Fruit fly (Drosophila melanogaster) whole organism, pupa: ENCODE results near the gene Tango10.

Experiments
- CG10348 ChIP-seq: fragments of 200-800 bp; sonication (Bioruptor generic); IDR thresholded peaks from 2 replicates; pipeline ENCODE4 v1.3.6; 2022; ENCODE audit warnings: missing biosample characterization, missing genetic modification characterization
- CG12605 ChIP-seq: fragments of 200-800 bp; sonication (Bioruptor generic); IDR thresholded peaks from 2 replicates; pipeline ENCODE4 v1.3.6; 2022; ENCODE audit warnings: missing biosample characterization, missing genetic modification characterization
- CG13204 ChIP-seq: fragments of 200-800 bp; sonication (Bioruptor generic); optimal IDR thresholded peaks from 2 replicates; lab custom pipeline; 2018; ENCODE audit warnings: missing biosample characterization, mild to moderate bottlenecking, missing genetic modification characterization, moderate library complexity
- CG14655 ChIP-seq: fragments of 200-800 bp; sonication (Bioruptor generic); optimal IDR thresholded peaks from 3 replicates; lab custom pipeline; 2017; ENCODE audit warnings: mild to moderate bottlenecking, missing biosample characterization, missing genetic modification reagents, missing genetic modification characterization
- CG15710 ChIP-seq: fragments of 200-800 bp; sonication (Bioruptor generic); optimal IDR thresholded peaks from 2 replicates; lab custom pipeline; 2018; ENCODE audit warnings: missing biosample characterization, mild to moderate bottlenecking, missing genetic modification characterization, moderate library complexity
- CG17806 ChIP-seq: fragments of 200-800 bp; sonication (Bioruptor generic); optimal IDR thresholded peaks from 2 replicates; lab custom pipeline; 2018; ENCODE audit warnings: missing biosample characterization, mild to moderate bottlenecking, missing genetic modification characterization, moderate library complexity
- CG32121 ChIP-seq: fragments of 200-800 bp; sonication (Bioruptor generic); IDR thresholded peaks from 2 replicates; pipeline ENCODE4 v1.3.6; 2022; ENCODE audit warnings: missing biosample characterization, missing genetic modification characterization
- CG34367 ChIP-seq: fragments of 200-800 bp; sonication (Bioruptor generic); optimal IDR thresholded peaks from 2 replicates; lab custom pipeline; 2018; ENCODE audit warnings: missing biosample characterization, mild to moderate bottlenecking, missing genetic modification characterization
- CG4496 ChIP-seq: fragments of 200-800 bp; sonication (Bioruptor generic); IDR thresholded peaks from 3 replicates; pipeline ENCODE4 v1.3.6; 2022; ENCODE audit warnings: missing biosample characterization, missing genetic modification characterization
- CG8159 ChIP-seq: fragments of 200-800 bp; sonication (Bioruptor generic); optimal IDR thresholded peaks from 3 replicates; lab custom pipeline; 2018; ENCODE audit warnings: missing biosample characterization, mild to moderate bottlenecking, missing genetic modification characterization, moderate library complexity
- CG8301 ChIP-seq: fragments of 200-800 bp; sonication (Bioruptor generic); optimal IDR thresholded peaks from 2 replicates; lab custom pipeline; 2018; ENCODE audit warnings: missing biosample characterization, mild to moderate bottlenecking, missing genetic modification characterization
- CG9948 ChIP-seq: fragments of 200-800 bp; sonication (Bioruptor generic); optimal IDR thresholded peaks from 2 replicates; lab custom pipeline; 2018; ENCODE audit warnings: missing biosample characterization, mild to moderate bottlenecking, missing genetic modification characterization, moderate library complexity
- D1 ChIP-seq: fragments of 200-800 bp; sonication (Bioruptor generic); optimal IDR thresholded peaks from 2 replicates; lab custom pipeline; 2018; ENCODE audit warnings: missing biosample characterization, mild to moderate bottlenecking, missing genetic modification characterization, moderate library complexity
- EcR ChIP-seq: fragments of 200-800 bp; sonication (Bioruptor generic); optimal IDR thresholded peaks from 3 replicates; lab custom pipeline; 2019; ENCODE audit warnings: missing biosample characterization, missing genetic modification characterization, mild to moderate bottlenecking, moderate library complexity, missing genetic modification reagents
- Ets98B ChIP-seq: fragments of 200-800 bp; sonication (Bioruptor generic); IDR thresholded peaks from 2 replicates; pipeline ENCODE4 v1.3.6; 2022; ENCODE audit warnings: missing biosample characterization, missing genetic modification characterization
- Pif1A ChIP-seq: fragments of 200-800 bp; sonication (Bioruptor generic); optimal IDR thresholded peaks from 3 replicates; lab custom pipeline; 2016; ENCODE audit warnings: missing biosample characterization, missing genetic modification characterization
- Pif1B ChIP-seq: fragments of 200-800 bp; sonication (Bioruptor generic); optimal IDR thresholded peaks from 3 replicates; lab custom pipeline; 2016; ENCODE audit warnings: missing biosample characterization, missing genetic modification characterization
- Snoo ChIP-seq: fragments of 200-800 bp; sonication (Bioruptor generic); optimal IDR thresholded peaks from 3 replicates; lab custom pipeline; 2017; ENCODE audit warnings: missing biosample characterization, mild to moderate bottlenecking, missing genetic modification characterization, inconsistent platforms
- fd96Ca ChIP-seq: fragments of 200-800 bp; sonication (Bioruptor generic); IDR thresholded peaks from 3 replicates; pipeline ENCODE4 v1.3.6; 2022; ENCODE audit warnings: missing biosample characterization, missing genetic modification characterization
- gl ChIP-seq: fragments of 200-800 bp; sonication (Bioruptor generic); optimal IDR thresholded peaks from 2 replicates; lab custom pipeline; 2018; ENCODE audit warnings: missing biosample characterization, mild to moderate bottlenecking, missing genetic modification characterization
- rn ChIP-seq: fragments of 200-800 bp; sonication (Bioruptor generic); IDR thresholded peaks from 2 replicates; pipeline ENCODE4 v1.3.6; 2022; ENCODE audit warnings: missing biosample characterization, missing genetic modification characterization

The Tango10 gene

DNA sequence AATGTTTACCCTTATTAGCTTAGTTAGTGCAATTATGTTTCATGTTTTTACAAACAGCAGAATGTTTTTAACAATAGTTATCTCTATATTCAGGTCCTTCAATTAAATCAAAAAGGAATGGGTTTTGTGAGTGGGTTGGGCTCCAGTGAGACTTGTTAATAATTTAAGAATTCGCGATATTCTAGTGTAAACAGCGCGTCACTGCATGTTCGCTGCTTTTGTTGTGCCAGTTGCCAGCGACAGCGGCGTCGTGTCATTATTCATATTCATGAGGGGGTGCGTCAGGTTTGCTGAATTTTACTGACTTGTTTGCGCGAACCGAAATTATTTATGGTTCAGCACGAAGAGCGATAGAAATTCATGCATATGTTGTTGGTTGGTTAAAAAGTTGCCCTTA, 4.8 kb upstream of the Tango10 start, which contains the start of gene Amun:
Gene Amun (minus strand): TSS at position 303 of the 397 bp plus-strand sequence.
- TF ChIP-seq CG14655: peak; percentile 52
- peak; percentile 34 for TF ChIP-seq Pif1B (GFP tag; lab: Kevin White, UChicago)
- TF ChIP-seq CG9948 (tag; lab: Kevin White, UChicago): peak; percentile 44
- TF ChIP-seq Snoo (tag; lab: Kevin White, UChicago): peak; percentile 19
- TF ChIP-seq D1 (tag; lab: Kevin White, UChicago): peak; percentile 22
- peak; percentile 31 for TF ChIP-seq CG4496 (GFP tag; lab: Robert Waterston, UW)
- no peak for TF ChIP-seq gl (tag; lab: Kevin White, UChicago)
- TF ChIP-seq EcR (GFP tag; lab: Kevin White, UChicago): no peak
- TF ChIP-seq CG8301 (tag; lab: Kevin White, UChicago): peak; percentile 57
- TF ChIP-seq Ets98B (GFP tag; lab: Robert Waterston, UW): no peak
- TF ChIP-seq CG12605 (GFP tag; lab: Robert Waterston, UW): no peak
- TF ChIP-seq Pif1A (GFP tag; lab: Kevin White, UChicago): peak; percentile 45
- peak; percentile 52 for TF ChIP-seq CG15710 (tag; lab: Kevin White, UChicago)
- peak; percentile 47 for TF ChIP-seq CG17806 (tag; lab: Kevin White, UChicago)
- TF ChIP-seq CG8159 (tag; lab: Kevin White, UChicago): peak; percentile 43

DNA sequence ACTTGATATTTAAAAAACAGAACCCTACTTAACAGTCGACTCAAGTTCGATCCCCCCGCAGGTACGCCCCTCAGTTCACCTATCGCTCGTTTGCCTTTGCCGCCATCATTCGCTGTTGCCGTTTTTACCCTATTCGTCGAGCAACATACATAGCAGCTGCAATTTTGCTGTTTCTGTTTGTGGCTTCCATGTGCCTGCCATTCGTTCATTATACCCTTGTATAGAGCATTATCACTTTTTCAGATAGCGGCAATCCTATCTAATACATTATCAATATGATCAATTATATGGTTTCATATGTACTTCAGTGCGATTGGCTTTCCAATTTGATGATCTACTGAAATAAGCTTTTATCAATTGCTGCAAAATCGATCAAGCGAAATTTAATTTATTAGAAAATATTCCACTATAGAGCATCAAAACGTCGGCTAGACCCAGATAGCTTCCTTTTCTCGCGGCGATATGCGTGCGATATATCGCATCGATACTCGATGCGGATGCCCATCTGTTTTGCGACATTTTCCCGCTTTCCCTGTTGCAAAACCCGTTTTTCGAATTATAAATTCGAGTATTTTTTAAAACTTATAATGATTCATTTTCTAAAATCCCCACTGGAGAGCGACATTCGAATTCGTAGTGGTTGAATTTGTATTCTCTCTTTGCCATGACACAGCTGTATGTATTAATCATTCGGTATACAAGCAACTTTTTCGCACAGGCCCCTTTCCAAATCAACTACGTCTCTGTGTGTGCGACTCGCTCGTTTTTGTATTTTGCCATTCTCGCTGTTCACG, 3.9 kb upstream of the Tango10 start:
- peak; percentile 95 for TF ChIP-seq CG14655
- TF ChIP-seq CG4496 (GFP tag; lab: Robert Waterston, UW): peak; percentile 76
- peak; percentile 88 for TF ChIP-seq CG17806 (tag; lab: Kevin White, UChicago)
- TF ChIP-seq CG34367 (tag; lab: Kevin White, UChicago): peak; percentile 88
- peak; percentile 94 for TF ChIP-seq Pif1B (GFP tag; lab: Kevin White, UChicago)
- TF ChIP-seq D1 (tag; lab: Kevin White, UChicago): peak; percentile 87
- peak; percentile 58 for TF ChIP-seq Ets98B (GFP tag; lab: Robert Waterston, UW)
- peak; percentile 93 for TF ChIP-seq CG8301 (tag; lab: Kevin White, UChicago)
- TF ChIP-seq CG8159 (tag; lab: Kevin White, UChicago): peak; percentile 95
- TF ChIP-seq CG15710 (tag; lab: Kevin White, UChicago): peak; percentile 90
- TF ChIP-seq CG10348 (GFP tag; lab: Robert Waterston, UW): peak; percentile 56
- TF ChIP-seq Snoo (tag; lab: Kevin White, UChicago): peak; percentile 89
- peak; percentile 91 for TF ChIP-seq fd96Ca (GFP tag; lab: Robert Waterston, UW)
- peak; percentile 85 for TF ChIP-seq Pif1A (GFP tag; lab: Kevin White, UChicago)
- TF ChIP-seq CG13204 (GFP tag; lab: Kevin White, UChicago): peak; percentile 79
- peak; percentile 89 for TF ChIP-seq CG9948 (tag; lab: Kevin White, UChicago)
- peak; percentile 81 for TF ChIP-seq gl (tag; lab: Kevin White, UChicago)
- TF ChIP-seq EcR (GFP tag; lab: Kevin White, UChicago): no peak
- TF ChIP-seq CG32121 (GFP tag; lab: Robert Waterston, UW): peak; percentile 86
- TF ChIP-seq CG12605 (GFP tag; lab: Robert Waterston, UW): peak; percentile 78
- peak; percentile 61 for TF ChIP-seq rn (GFP tag; lab: Robert Waterston, UW)

DNA sequence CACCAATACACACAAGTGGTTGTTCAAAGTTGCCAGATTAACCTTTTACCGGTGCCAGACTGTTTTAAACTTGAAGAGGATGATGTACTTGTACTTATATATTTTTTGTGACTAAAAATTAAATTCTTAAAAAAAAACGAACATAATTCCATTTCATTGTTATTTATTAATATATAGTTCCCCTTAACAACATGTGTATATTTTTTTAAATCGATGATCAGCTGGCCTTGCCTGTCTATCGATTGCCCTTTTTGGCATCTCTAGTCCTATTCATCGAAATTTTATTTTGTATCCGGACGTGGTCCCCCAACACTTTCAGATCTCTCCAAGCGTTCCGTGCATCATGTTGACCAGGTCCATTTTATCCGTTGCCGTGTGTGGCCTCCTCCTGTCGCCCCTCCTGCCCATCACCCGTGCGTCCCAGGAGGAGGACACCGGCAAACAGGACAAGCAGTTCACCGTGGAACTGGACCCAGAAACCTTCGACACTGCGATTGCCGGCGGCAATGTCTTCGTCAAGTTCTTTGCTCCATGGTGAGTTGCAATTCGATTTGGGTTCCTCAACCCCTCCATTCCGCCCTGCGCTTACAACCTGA, 3.2 kb upstream of the Tango10 start, which contains the start of gene prtp:
Gene prtp (plus strand): TSS at position 26 of the 596 bp plus-strand sequence.
- TF ChIP-seq CG15710 (tag; lab: Kevin White, UChicago) (no peak), Snoo (tag; lab: Kevin White, UChicago) (no peak), CG10348 (GFP tag; lab: Robert Waterston, UW) (no peak), Ets98B (GFP tag; lab: Robert Waterston, UW) (no peak), CG12605 (GFP tag; lab: Robert Waterston, UW) (no peak), CG13204 (GFP tag; lab: Kevin White, UChicago) (no peak), CG8301 (tag; lab: Kevin White, UChicago) (no peak), gl (tag; lab: Kevin White, UChicago) (no peak), CG4496 (GFP tag; lab: Robert Waterston, UW) (no peak), CG8159 (tag; lab: Kevin White, UChicago) (no peak), EcR (GFP tag; lab: Kevin White, UChicago) (no peak), D1 (tag; lab: Kevin White, UChicago) (no peak), CG14655 (no peak)
- TF ChIP-seq, all 21 proteins: peak for 0

DNA sequence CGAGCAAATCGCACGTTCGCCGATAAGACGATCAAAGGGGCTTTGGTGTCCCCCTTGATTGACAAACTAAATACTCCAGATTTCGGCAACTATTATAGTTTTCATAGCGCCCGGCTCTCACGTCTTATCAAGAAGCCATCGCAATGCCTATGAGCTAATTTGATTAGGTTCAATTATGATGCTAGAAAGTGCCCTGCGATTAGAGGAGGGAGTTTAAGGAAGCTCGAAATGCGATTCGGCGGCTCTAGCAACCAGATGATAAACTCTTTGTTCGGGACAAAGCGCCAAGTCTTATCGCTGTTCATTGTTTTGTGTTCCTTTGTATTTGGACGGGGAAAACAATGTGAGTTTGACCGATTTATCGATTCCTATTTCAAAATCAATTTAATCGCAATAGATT, 2.2 kb upstream of the Tango10 start:
- TF ChIP-seq CG10348 (GFP tag; lab: Robert Waterston, UW): no peak

DNA sequence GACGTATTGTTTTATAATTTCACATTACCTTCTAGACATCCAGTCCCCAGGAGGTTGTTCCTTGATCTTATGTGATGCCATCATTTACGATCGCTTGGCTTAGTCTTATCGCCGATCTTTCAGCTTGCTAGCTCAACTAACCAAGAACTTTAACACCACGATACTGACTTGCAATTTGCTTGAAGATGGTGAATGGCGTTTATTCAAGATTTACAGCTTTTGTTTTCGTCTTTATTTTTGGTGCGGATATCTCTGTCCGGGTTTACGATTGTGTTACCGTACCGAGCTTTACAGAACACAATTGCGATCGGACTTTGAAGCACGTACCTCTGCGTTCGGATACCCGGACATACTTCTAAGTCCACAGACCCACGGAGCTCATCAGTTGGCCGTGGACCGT, 3.9 kb downstream of the Tango10 start, which contains the start of gene CG15221:
Gene CG15221 (plus strand): TSS at position 301 of the 400 bp plus-strand sequence.
- TF ChIP-seq rn (GFP tag; lab: Robert Waterston, UW): no peak
- no peak for TF ChIP-seq EcR (GFP tag; lab: Kevin White, UChicago)
- no peak for TF ChIP-seq CG9948 (tag; lab: Kevin White, UChicago)
- TF ChIP-seq Snoo (tag; lab: Kevin White, UChicago): no peak
- no peak for TF ChIP-seq CG13204 (GFP tag; lab: Kevin White, UChicago)
- no peak for TF ChIP-seq CG32121 (GFP tag; lab: Robert Waterston, UW)
